Worm (Caenorhabditis elegans): ENCODE measurements around the gene pqn-31.

The pqn-31 gene

DNA sequence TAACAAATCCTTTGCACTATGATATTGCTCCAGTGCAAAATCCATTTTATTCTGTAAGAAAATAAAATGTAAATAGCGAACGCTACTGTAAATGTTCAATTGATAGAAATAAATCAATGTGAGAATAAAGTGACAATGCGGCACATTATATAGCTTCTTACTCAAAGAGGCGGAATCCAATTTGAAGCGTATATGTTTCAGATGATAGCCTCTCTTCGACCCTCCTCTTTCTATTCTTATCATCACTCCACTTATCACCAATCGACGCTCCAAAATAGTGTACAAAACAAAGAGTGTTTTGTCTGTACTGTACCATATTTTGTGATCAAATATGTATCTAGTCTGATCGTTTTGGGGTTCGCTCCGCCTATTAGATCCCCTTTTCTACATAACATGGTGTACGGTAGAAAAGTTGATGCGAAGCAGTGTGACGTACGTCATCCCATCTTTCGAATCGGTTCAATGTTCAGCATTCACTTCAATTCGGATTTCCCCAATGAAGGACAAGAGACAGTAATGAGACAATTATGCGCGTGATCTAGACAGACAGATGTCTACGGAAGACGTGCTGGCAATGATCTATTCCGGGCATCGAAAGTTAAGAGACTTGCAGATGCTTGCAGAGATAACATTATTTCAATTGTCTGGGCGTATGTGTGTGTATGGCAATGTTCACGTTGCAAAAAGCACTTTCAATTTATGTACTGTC, 37.6 kb downstream of the pqn-31 start, which contains the start of gene spl-2:
TSS of gene spl-2 (minus strand) at position 51 of the 709 bp plus-strand sequence.
- TF ChIP-seq nhr-25 (tag; optimal IDR thresholded peaks at IDR 0.05) (peak; percentile 67), daf-12 (tag; optimal IDR thresholded peaks at IDR 0.05) (no peak), fos-1 (tag; optimal IDR thresholded peaks at IDR 0.05) (no peak), nhr-237 (tag; optimal IDR thresholded peaks at IDR 0.05) (no peak), elt-2 (tag; optimal IDR thresholded peaks at IDR 0.05) (peak; percentile 34), fkh-10 (GFP tag; optimal IDR thresholded peaks at IDR 0.05) (no peak), mml-1 (tag; optimal IDR thresholded peaks at IDR 0.05) (no peak), ZK546.5 (tag; optimal IDR thresholded peaks at IDR 0.05) (no peak), sea-2 (GFP tag; optimal IDR thresholded peaks at IDR 0.05) (no peak), nhr-23 (tag; optimal IDR thresholded peaks at IDR 0.05) (peak; percentile 47), mdl-1 (tag; optimal IDR thresholded peaks at IDR 0.05) (no peak), ceh-28 (tag; optimal IDR thresholded peaks at IDR 0.05) (no peak), nhr-43 (tag; optimal IDR thresholded peaks at IDR 0.05; ENCODE audit: poor library complexity, severe bottlenecking) (peak; percentile 76), nfya-1 (tag; optimal IDR thresholded peaks at IDR 0.05; ENCODE audit: insufficient read depth) (peak; percentile 6), skn-1 (tag; optimal IDR thresholded peaks at IDR 0.05) (no peak), egl-5 (tag; optimal IDR thresholded peaks at IDR 0.05) (no peak), unc-39 (tag; optimal IDR thresholded peaks at IDR 0.05) (no peak), zag-1 (tag; optimal IDR thresholded peaks at IDR 0.05) (no peak), elt-1 (tag; optimal IDR thresholded peaks at IDR 0.05) (peak; percentile 51)

DNA sequence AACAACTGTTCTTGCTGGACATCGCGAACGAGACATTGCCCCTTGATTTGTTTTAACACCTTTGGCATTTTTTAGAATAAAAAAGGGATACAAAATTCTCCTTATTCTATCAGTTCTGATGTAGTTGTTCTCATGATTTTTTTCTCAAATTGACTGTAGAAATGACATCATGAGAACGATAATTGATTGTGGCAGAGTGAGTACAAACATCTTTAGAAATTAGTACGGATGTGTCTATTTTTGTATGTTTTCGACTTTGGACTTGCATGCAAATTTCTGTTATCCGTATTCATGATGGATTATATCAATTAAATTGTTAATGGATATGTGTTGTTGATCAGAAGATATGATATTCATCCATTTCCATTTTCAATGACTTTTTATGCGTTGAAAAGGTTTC, 38.8 kb downstream of the pqn-31 start:
- TF ChIP-seq fos-1 (tag; optimal IDR thresholded peaks at IDR 0.05) (no peak), mdl-1 (tag; optimal IDR thresholded peaks at IDR 0.05) (no peak), nhr-23 (tag; optimal IDR thresholded peaks at IDR 0.05) (no peak), nhr-67 (tag; optimal IDR thresholded peaks at IDR 0.05) (no peak), ceh-16 (tag; optimal IDR thresholded peaks at IDR 0.05) (no peak), snpc-4 (tag; optimal IDR thresholded peaks at IDR 0.05) (no peak), nhr-43 (tag; optimal IDR thresholded peaks at IDR 0.05; ENCODE audit: poor library complexity, severe bottlenecking) (no peak)

DNA sequence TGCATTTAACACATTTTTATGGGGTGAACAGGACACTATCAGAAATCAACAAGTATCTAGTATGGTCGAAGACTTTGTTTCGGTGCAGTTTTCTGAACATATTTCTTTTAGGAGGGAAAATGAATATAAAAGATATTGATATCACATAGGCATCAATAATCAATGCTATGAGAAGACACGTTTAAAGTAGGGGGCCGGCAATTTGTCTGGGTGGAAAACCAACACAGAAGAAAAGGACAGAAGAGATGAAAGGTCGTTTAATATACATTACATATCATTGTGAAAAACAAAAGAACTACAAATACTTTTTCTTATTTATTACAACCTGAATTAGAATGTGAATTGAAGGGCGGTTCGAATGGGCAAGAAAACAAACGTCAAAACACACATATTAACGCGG, 43.0 kb downstream of the pqn-31 start:
- no peak for TF ChIP-seq mml-1 (tag; optimal IDR thresholded peaks at IDR 0.05)
- TF ChIP-seq nhr-25 (tag; optimal IDR thresholded peaks at IDR 0.05), result peak; percentile 16

DNA sequence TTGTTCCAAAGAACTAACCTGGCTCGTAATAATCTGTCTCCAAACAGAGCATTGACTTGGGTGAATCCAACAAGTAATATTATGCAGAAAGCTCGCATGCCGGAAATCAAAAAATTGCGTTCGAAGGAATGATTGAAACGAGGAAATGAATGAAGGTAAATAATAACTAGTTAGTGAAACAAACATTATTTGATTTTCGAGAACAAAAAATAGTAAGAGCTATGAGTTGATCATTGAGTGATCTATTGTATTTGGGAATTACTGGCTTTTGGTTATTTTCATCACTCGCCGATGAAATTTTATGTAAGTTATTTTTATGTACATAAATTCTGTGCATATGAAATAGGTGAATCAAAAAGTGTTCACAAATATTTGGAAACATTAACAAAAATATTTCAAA, 45.4 kb downstream of the pqn-31 start, which contains the start of gene B0222.5:
TSS of gene B0222.5 (minus strand) at position 101 of the 400 bp plus-strand sequence.
- TF ChIP-seq nhr-237 (tag; optimal IDR thresholded peaks at IDR 0.05), result no peak
- TF ChIP-seq mdl-1 (tag; optimal IDR thresholded peaks at IDR 0.05), result no peak
- no peak for TF ChIP-seq ceh-16 (tag; optimal IDR thresholded peaks at IDR 0.05)
- TF ChIP-seq egl-5 (tag; optimal IDR thresholded peaks at IDR 0.05), result no peak
- TF ChIP-seq nhr-25 (tag; optimal IDR thresholded peaks at IDR 0.05), result no peak
- TF ChIP-seq ceh-28 (tag; optimal IDR thresholded peaks at IDR 0.05), result no peak
- no peak for TF ChIP-seq unc-62 (GFP tag; optimal IDR thresholded peaks at IDR 0.05)
- TF ChIP-seq egl-27 (tag; optimal IDR thresholded peaks at IDR 0.05), result no peak
- no peak for TF ChIP-seq fos-1 (tag; optimal IDR thresholded peaks at IDR 0.05)
- no peak for TF ChIP-seq aly-2 (tag; optimal IDR thresholded peaks at IDR 0.05)
- no peak for TF ChIP-seq daf-12 (tag; optimal IDR thresholded peaks at IDR 0.05)
- TF ChIP-seq elt-3 (tag; optimal IDR thresholded peaks at IDR 0.05), result no peak
- TF ChIP-seq ceh-9 (tag; optimal IDR thresholded peaks at IDR 0.05), result no peak
- TF ChIP-seq jun-1 (tag; optimal IDR thresholded peaks at IDR 0.05), result no peak
- TF ChIP-seq zag-1 (tag; optimal IDR thresholded peaks at IDR 0.05), result no peak
- TF ChIP-seq lin-15B (tag; optimal IDR thresholded peaks at IDR 0.05), result no peak
- TF ChIP-seq nhr-11 (tag; optimal IDR thresholded peaks at IDR 0.05), result no peak
- TF ChIP-seq nhr-67 (tag; optimal IDR thresholded peaks at IDR 0.05), result no peak

DNA sequence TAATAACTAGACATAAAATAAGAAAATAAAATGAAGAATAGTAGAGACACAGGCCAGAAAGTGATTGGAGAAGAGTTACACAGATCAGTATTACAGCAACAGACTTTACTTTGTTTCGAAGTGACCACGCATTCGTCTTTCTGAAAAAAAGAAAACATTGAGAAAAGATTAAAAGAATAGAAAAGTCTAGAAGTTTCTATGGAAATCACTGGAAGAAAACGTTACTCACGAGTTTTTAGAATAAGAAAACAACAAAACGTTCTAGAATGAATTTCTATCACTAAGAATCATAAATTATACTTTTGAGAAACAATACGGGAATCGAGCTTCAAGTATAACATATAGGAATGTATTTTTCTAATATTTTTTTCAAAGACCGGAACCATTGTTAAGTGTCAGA, 46.2 kb downstream of the pqn-31 start:
- TF ChIP-seq nhr-237 (tag; optimal IDR thresholded peaks at IDR 0.05) (no peak), lsy-12 (tag; optimal IDR thresholded peaks at IDR 0.05) (no peak), unc-62 (GFP tag; optimal IDR thresholded peaks at IDR 0.05) (no peak), mml-1 (tag; optimal IDR thresholded peaks at IDR 0.05) (no peak), ZK546.5 (tag; optimal IDR thresholded peaks at IDR 0.05) (no peak), ceh-82 (tag; optimal IDR thresholded peaks at IDR 0.05) (no peak), nhr-23 (tag; optimal IDR thresholded peaks at IDR 0.05) (no peak), fos-1 (tag; optimal IDR thresholded peaks at IDR 0.05) (no peak)

Data from whole organism, L3 larva.